Fruit fly (Drosophila melanogaster): ENCODE data around the gene CG33170.

Gene CG33170

dm6 chr3L:22878723-22879343 lies 14.4 kb downstream of the CG33170 start, which contains the start of the genes Chro and Ssl1 (continued):
- peak; percentile 100 for TF ChIP-seq CG6854 (GFP tag; optimal IDR thresholded peaks at IDR 0.05)
- peak; percentile 99 for TF ChIP-seq nerfin-1 (tag; optimal IDR thresholded peaks at IDR 0.05)
- peak; percentile 100 for TF ChIP-seq Optix (GFP tag; IDR thresholded peaks at IDR 0.05)
- TF ChIP-seq da (GFP tag; optimal IDR thresholded peaks at IDR 0.05) = peak; percentile 100
- peak; percentile 100 for TF ChIP-seq CG14710 (tag; optimal IDR thresholded peaks at IDR 0.05)
- TF ChIP-seq disco-r (GFP tag; optimal IDR thresholded peaks at IDR 0.05) = peak; percentile 100
- peak; percentile 100 for TF ChIP-seq slp2 (GFP tag; optimal IDR thresholded peaks at IDR 0.05)
- TF ChIP-seq CG5180 (GFP tag; optimal IDR thresholded peaks at IDR 0.05) = peak; percentile 94
- TF ChIP-seq CG14667 (GFP tag; IDR thresholded peaks at IDR 0.05) = peak; percentile 100
- peak; percentile 100 for TF ChIP-seq Awh (GFP tag; IDR thresholded peaks at IDR 0.05)
- 0 out of 2 replicates have a peak, but pooled peaks have one; percentile 44 for TF ChIP-seq tna (GFP tag; IDR thresholded peaks at IDR 0.05; ENCODE audit: partially characterized antibody)
- peak; percentile 100 for TF ChIP-seq CG32767 (GFP tag; IDR thresholded peaks at IDR 0.05)
- TF ChIP-seq Ravus (GFP tag; IDR thresholded peaks at IDR 0.05) = peak; percentile 99
- TF ChIP-seq chif (GFP tag; optimal IDR thresholded peaks at IDR 0.05) = peak; percentile 100
- peak; percentile 100 for TF ChIP-seq salm (tag; optimal IDR thresholded peaks at IDR 0.05)
- TF ChIP-seq knrl (GFP tag; IDR thresholded peaks at IDR 0.05; ENCODE audit: partially characterized antibody) = peak; percentile 66; the same call in 2 of the 3 replicates
- TF ChIP-seq CG11560 (tag; IDR thresholded peaks at IDR 0.05) = peak; percentile 96
- peak; percentile 100 for TF ChIP-seq vvl (GFP tag; IDR thresholded peaks at IDR 0.05)
- peak; percentile 99 for TF ChIP-seq CG31441 (GFP tag; IDR thresholded peaks at IDR 0.05)
- TF ChIP-seq dmrt99B (tag; optimal IDR thresholded peaks at IDR 0.05) = peak; percentile 100
- peak; percentile 100 for TF ChIP-seq peb (GFP tag; IDR thresholded peaks at IDR 0.05)
- TF ChIP-seq mam (GFP tag; optimal IDR thresholded peaks at IDR 0.05) = peak; percentile 100
- peak; percentile 47 for TF ChIP-seq CG13287 (GFP tag; IDR thresholded peaks at IDR 0.05; ENCODE audit: partially characterized antibody)
- TF ChIP-seq lmd (GFP tag; IDR thresholded peaks at IDR 0.05) = peak; percentile 100
- peak; percentile 100 for TF ChIP-seq CG34376 (GFP tag; optimal IDR thresholded peaks at IDR 0.05)
- peak; percentile 99 for TF ChIP-seq Vsx1 (GFP tag; optimal IDR thresholded peaks at IDR 0.05)
- peak; percentile 100 for TF ChIP-seq H15 (GFP tag; IDR thresholded peaks at IDR 0.05)
- peak; percentile 97 for TF ChIP-seq CG11696 (GFP tag; IDR thresholded peaks at IDR 0.05)
- TF ChIP-seq wdn (GFP tag; IDR thresholded peaks at IDR 0.05) = peak; percentile 99
- peak; percentile 100 for TF ChIP-seq en (GFP tag; optimal IDR thresholded peaks at IDR 0.05)
- peak; percentile 100 for TF ChIP-seq esg (GFP tag; conservative IDR thresholded peaks at IDR 0.05)
- TF ChIP-seq GATAe (GFP tag; conservative IDR thresholded peaks at IDR 0.05) = peak; percentile 99
- TF ChIP-seq tll (GFP tag; optimal IDR thresholded peaks at IDR 0.05) = peak; percentile 82 to 88
- TF ChIP-seq CG30403 (GFP tag; optimal IDR thresholded peaks at IDR 0.05) = peak; percentile 100
- TF ChIP-seq CG15073 (GFP tag; optimal IDR thresholded peaks at IDR 0.05) = peak; percentile 95
- peak; percentile 96 for TF ChIP-seq CG4360 (GFP tag; IDR thresholded peaks at IDR 0.05)
- TF ChIP-seq CG12071 (GFP tag; optimal IDR thresholded peaks at IDR 0.05) = peak; percentile 100
- TF ChIP-seq BEAF-32 (GFP tag; optimal IDR thresholded peaks at IDR 0.05) = peak; percentile 51
- TF ChIP-seq CG9932 (GFP tag; IDR thresholded peaks at IDR 0.05) = peak; percentile 100
- peak; percentile 100 for TF ChIP-seq CG11456 (GFP tag; IDR thresholded peaks at IDR 0.05)
- TF ChIP-seq CG10431 (GFP tag; optimal IDR thresholded peaks at IDR 0.05) = peak; percentile 98
- peak; percentile 100 for TF ChIP-seq CG8290 (GFP tag; optimal IDR thresholded peaks at IDR 0.05)
- TF ChIP-seq CG8290 (tag; optimal IDR thresholded peaks at IDR 0.05) = peak; percentile 99 to 100
- TF ChIP-seq Pdp1 (GFP tag; optimal IDR thresholded peaks at IDR 0.05) = peak; percentile 100
- peak; percentile 100 for TF ChIP-seq danr (GFP tag; IDR thresholded peaks at IDR 0.05)
- TF ChIP-seq CG9817 (tag; optimal IDR thresholded peaks at IDR 0.05) = peak; percentile 99
- TF ChIP-seq Ptx1 (GFP tag; IDR thresholded peaks at IDR 0.05) = peak; percentile 100
- peak; percentile 99 for TF ChIP-seq scrt (GFP tag; optimal IDR thresholded peaks at IDR 0.05)
- TF ChIP-seq kah (GFP tag; optimal IDR thresholded peaks at IDR 0.05) = peak; percentile 98
- TF ChIP-seq Aef1 (GFP tag; IDR thresholded peaks at IDR 0.05) = peak; percentile 100

Measured in whole organism, embryonic.